Worm (Caenorhabditis elegans) whole organism, midembryonic: ENCODE measurements around the gene nhr-116.

Source experiments
- T22C8.4 ChIP-seq: fragments of 200-800 bp; sonication (Bioruptor generic); IDR thresholded peaks from 2 replicates; pipeline ENCODE4 v1.3.6; 2022; ENCODE audit warnings: missing genetic modification characterization, missing compliant biosample characterization
- cog-1 ChIP-seq: sonication (generic microtip); optimal IDR thresholded peaks from 2 replicates; lab custom pipeline; 2016; ENCODE audit warnings: missing genetic modification characterization, missing compliant biosample characterization
- flt-1 ChIP-seq: fragments of 200-800 bp; sonication (Bioruptor generic); IDR thresholded peaks from 2 replicates; pipeline ENCODE4 v1.3.6; 2022; ENCODE audit warnings: missing genetic modification characterization, missing compliant biosample characterization
- klf-2 ChIP-seq: fragments of 200-800 bp; sonication (Bioruptor generic); conservative IDR thresholded peaks from 2 replicates; pipeline ENCODE4 v1.3.6; 2022; ENCODE audit warnings: missing genetic modification reagents, missing genetic modification characterization, missing compliant biosample characterization
- med-1 ChIP-seq: sonication (generic microtip); optimal IDR thresholded peaks from 2 replicates; lab custom pipeline; 2017; ENCODE audit warnings: missing genetic modification characterization, mild to moderate bottlenecking, missing compliant biosample characterization, antibody characterized with exemption, missing genetic modification reagents; ENCODE audit not compliant: insufficient read depth
- ref-1 ChIP-seq: fragments of 200-800 bp; sonication (Bioruptor generic); conservative IDR thresholded peaks from 2 replicates; pipeline ENCODE4 v1.3.6; 2022; ENCODE audit warnings: missing genetic modification reagents, missing genetic modification characterization, missing compliant biosample characterization
- tab-1 ChIP-seq: fragments of 200-800 bp; sonication (Bioruptor generic); IDR thresholded peaks from 2 replicates; pipeline ENCODE4 v1.3.6; 2022; ENCODE audit warnings: missing genetic modification characterization, missing compliant biosample characterization
- ztf-23 ChIP-seq: fragments of 200-800 bp; sonication (Bioruptor generic); IDR thresholded peaks from 2 replicates; pipeline ENCODE4 v1.3.6; 2022; ENCODE audit warnings: missing genetic modification reagents, missing genetic modification characterization, missing compliant biosample characterization

DNA sequence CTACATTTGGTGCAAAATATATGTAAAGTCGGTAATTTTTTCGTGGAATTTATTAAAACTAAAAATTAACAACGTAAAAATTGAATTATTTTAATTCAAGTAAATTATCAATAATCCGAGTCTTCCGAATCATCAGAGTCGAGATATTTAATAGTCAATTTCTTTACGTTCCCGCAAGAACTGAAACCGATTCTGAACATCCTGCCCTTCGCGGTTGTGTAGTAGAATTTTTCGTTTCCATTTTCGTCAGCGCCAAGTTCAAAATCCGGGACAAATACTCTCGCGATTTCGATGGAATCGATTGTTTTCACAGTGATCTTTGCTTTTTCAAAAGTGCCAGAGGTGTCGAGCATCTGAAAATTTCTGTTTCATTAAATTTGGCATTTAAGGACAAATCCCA lies 7.6 kb downstream of the nhr-116 start:
- TF ChIP-seq klf-2 (GFP tag; lab: Robert Waterston, UW): no peak
- no peak for TF ChIP-seq cog-1 (tag; lab: Kevin White, UChicago)
- TF ChIP-seq flt-1 (GFP tag; lab: Robert Waterston, UW): no peak
- no peak for TF ChIP-seq tab-1 (GFP tag; lab: Robert Waterston, UW)
- no peak for TF ChIP-seq ref-1 (GFP tag; lab: Robert Waterston, UW)
- TF ChIP-seq ztf-23 (GFP tag; lab: Robert Waterston, UW): no peak
- no peak for TF ChIP-seq med-1
- no peak for TF ChIP-seq T22C8.4 (GFP tag; lab: Robert Waterston, UW)
